In the genomic region with DNA sequence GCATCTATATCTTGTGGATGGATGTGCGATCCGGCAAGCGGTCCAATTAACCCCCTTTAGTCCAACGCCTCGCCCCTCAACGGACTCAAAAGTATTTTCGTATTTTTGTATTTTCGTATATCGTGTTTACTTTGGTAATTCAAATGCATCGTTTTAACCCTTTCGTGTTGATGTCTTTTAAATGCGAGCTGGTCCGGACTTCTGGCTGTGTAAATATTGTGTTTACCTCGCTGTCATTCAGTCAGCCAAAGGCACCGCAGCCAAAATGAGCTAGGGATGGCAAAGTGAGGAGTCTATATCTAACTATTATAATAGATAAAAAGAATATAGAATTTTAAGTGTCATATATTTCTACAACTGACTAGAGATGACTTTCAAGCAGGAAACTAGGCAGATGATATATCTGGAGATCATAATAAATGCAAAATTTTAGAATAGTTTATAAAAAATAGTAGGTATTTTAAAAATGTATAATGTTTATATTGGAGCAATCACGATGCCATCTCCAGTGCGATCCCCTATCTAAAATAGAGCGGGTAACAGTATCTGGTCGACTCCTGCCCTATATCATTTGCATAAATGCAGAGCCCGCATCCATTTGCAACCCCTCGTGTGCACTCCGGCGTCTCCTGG, we compare ENCODE assay signal across 1 fruit fly cellular context.
TF ChIP-seq lines count a peak whose summit lies in the region.

No protein-coding gene starts in this region.

TF ChIP-seq in whole organism, embryonic, 481 proteins besides CTCF, POLR2A, EP300 and RAD21 (continued from another document and continues in another):
- TF ChIP-seq CG17829 (tag; optimal IDR thresholded peaks at IDR 0.05; lab: Kevin White, UChicago) = peak; percentile 18
- no peak for TF ChIP-seq CG8359 (GFP tag; optimal IDR thresholded peaks at IDR 0.05; lab: Kevin White, UChicago; ENCODE audit: borderline replicate concordance)
- TF ChIP-seq D19A (tag; optimal IDR thresholded peaks at IDR 0.05; lab: Kevin White, UChicago) = no peak
- TF ChIP-seq ro (GFP tag; IDR thresholded peaks at IDR 0.05; lab: Robert Waterston, UW) = no peak
- no peak for TF ChIP-seq CG6683 (GFP tag; optimal IDR thresholded peaks at IDR 0.05; lab: Kevin White, UChicago)
- TF ChIP-seq CG6689 (GFP tag; IDR thresholded peaks at IDR 0.05; lab: Robert Waterston, UW) = no peak
- TF ChIP-seq her (GFP tag; optimal IDR thresholded peaks at IDR 0.05; lab: Kevin White, UChicago) = no peak
- TF ChIP-seq crc (GFP tag; optimal IDR thresholded peaks at IDR 0.05; lab: Kevin White, UChicago) = no peak
- TF ChIP-seq zen2 (GFP tag; IDR thresholded peaks at IDR 0.05; lab: Robert Waterston, UW; ENCODE audit: partially characterized antibody) = no peak
- no peak for TF ChIP-seq pb (GFP tag; optimal IDR thresholded peaks at IDR 0.05; lab: Kevin White, UChicago)
- no peak for TF ChIP-seq CG31365 (tag; optimal IDR thresholded peaks at IDR 0.05; lab: Kevin White, UChicago)
- peak; percentile 30 for TF ChIP-seq CG2678 (tag; optimal IDR thresholded peaks at IDR 0.05; lab: Kevin White, UChicago)
- TF ChIP-seq CG2712 (tag; optimal IDR thresholded peaks at IDR 0.05; lab: Kevin White, UChicago) = peak; percentile 28
- TF ChIP-seq C15 (GFP tag; IDR thresholded peaks at IDR 0.05; lab: Robert Waterston, UW) = no peak
- no peak for TF ChIP-seq caup (GFP tag; optimal IDR thresholded peaks at IDR 0.05; lab: Kevin White, UChicago; ENCODE audit: severe bottlenecking)
- peak; percentile 36 for TF ChIP-seq CG18262 (tag; optimal IDR thresholded peaks at IDR 0.05; lab: Kevin White, UChicago)
- TF ChIP-seq pnt (GFP tag; optimal IDR thresholded peaks at IDR 0.05; lab: Kevin White, UChicago) = no peak
- TF ChIP-seq CG13624 (GFP tag; optimal IDR thresholded peaks at IDR 0.05; lab: Kevin White, UChicago) = no peak
- no peak for TF ChIP-seq ato (GFP tag; IDR thresholded peaks at IDR 0.05; lab: Robert Waterston, UW; ENCODE audit: partially characterized antibody)
- TF ChIP-seq CG16863 (GFP tag; optimal IDR thresholded peaks at IDR 0.05; lab: Kevin White, UChicago) = no peak
- no peak for TF ChIP-seq CG42726 (GFP tag; IDR thresholded peaks at IDR 0.05; lab: Robert Waterston, UW; ENCODE audit: partially characterized antibody)
- TF ChIP-seq dimm (GFP tag; IDR thresholded peaks at IDR 0.05; lab: Robert Waterston, UW) = no peak
- TF ChIP-seq Nf-YB (GFP tag; optimal IDR thresholded peaks at IDR 0.05; lab: Kevin White, UChicago) = no peak
- TF ChIP-seq aop (GFP tag; IDR thresholded peaks at IDR 0.05; lab: Robert Waterston, UW) = no peak
- TF ChIP-seq Usf (GFP tag; optimal IDR thresholded peaks at IDR 0.05; lab: Kevin White, UChicago) = no peak
- TF ChIP-seq tup (GFP tag; optimal IDR thresholded peaks at IDR 0.05; lab: Kevin White, UChicago) = no peak
- no peak for TF ChIP-seq CG9876 (GFP tag; optimal IDR thresholded peaks at IDR 0.05; lab: Kevin White, UChicago)
- no peak for TF ChIP-seq Nf-YC (tag; optimal IDR thresholded peaks at IDR 0.05; lab: Kevin White, UChicago)
- no peak for TF ChIP-seq Blimp-1 (GFP tag; optimal IDR thresholded peaks at IDR 0.05; lab: Kevin White, UChicago)
- TF ChIP-seq CG17612 (GFP tag; IDR thresholded peaks at IDR 0.05; lab: Robert Waterston, UW) = no peak
- no peak for TF ChIP-seq CG17186 (GFP tag; optimal IDR thresholded peaks at IDR 0.05; lab: Kevin White, UChicago)
- TF ChIP-seq tap (tag; optimal IDR thresholded peaks at IDR 0.05; lab: Kevin White, UChicago) = no peak
- no peak for TF ChIP-seq CG9817 (tag; optimal IDR thresholded peaks at IDR 0.05; lab: Kevin White, UChicago)
- no peak for TF ChIP-seq CG15269 (tag; optimal IDR thresholded peaks at IDR 0.05; lab: Kevin White, UChicago)
- TF ChIP-seq pan (optimal IDR thresholded peaks at IDR 0.05; lab: Kevin White, UChicago) = no peak
- no peak for TF ChIP-seq pan (GFP tag; optimal IDR thresholded peaks at IDR 0.05 in 1 of 2, IDR thresholded peaks at IDR 0.05 in 1 of 2)
- TF ChIP-seq disco-r (GFP tag; optimal IDR thresholded peaks at IDR 0.05; lab: Kevin White, UChicago) = no peak
- no peak for TF ChIP-seq CG15479 (GFP tag; optimal IDR thresholded peaks at IDR 0.05; lab: Kevin White, UChicago)
- TF ChIP-seq fd64A (GFP tag; optimal IDR thresholded peaks at IDR 0.05; lab: Kevin White, UChicago) = no peak
- TF ChIP-seq prd (optimal IDR thresholded peaks at IDR 0.05; lab: Kevin White, UChicago) = no peak
- TF ChIP-seq prd (GFP tag; IDR thresholded peaks at IDR 0.05; lab: Robert Waterston, UW) = peak; percentile 45; the same call in 2 of the 3 replicates
- TF ChIP-seq dm (GFP tag; optimal IDR thresholded peaks at IDR 0.05; lab: Kevin White, UChicago) = no peak
- no peak for TF ChIP-seq ase (GFP tag; IDR thresholded peaks at IDR 0.05; lab: Robert Waterston, UW)
- TF ChIP-seq CG14441 (GFP tag; IDR thresholded peaks at IDR 0.05; lab: Robert Waterston, UW) = no peak
- no peak for TF ChIP-seq insv (GFP tag; optimal IDR thresholded peaks at IDR 0.05; lab: Kevin White, UChicago)
- TF ChIP-seq CG13123 (GFP tag; optimal IDR thresholded peaks at IDR 0.05; lab: Kevin White, UChicago) = no peak
- TF ChIP-seq Hr51 (GFP tag; optimal IDR thresholded peaks at IDR 0.05; lab: Kevin White, UChicago) = no peak
- TF ChIP-seq lilli (GFP tag; optimal IDR thresholded peaks at IDR 0.05; lab: Kevin White, UChicago) = no peak
- no peak for TF ChIP-seq CG9437 (GFP tag; optimal IDR thresholded peaks at IDR 0.05; lab: Kevin White, UChicago)
- TF ChIP-seq pzg (GFP tag; optimal IDR thresholded peaks at IDR 0.05; lab: Kevin White, UChicago) = no peak
- TF ChIP-seq Drgx (GFP tag; IDR thresholded peaks at IDR 0.05; lab: Robert Waterston, UW) = no peak
- TF ChIP-seq al (GFP tag; IDR thresholded peaks at IDR 0.05; lab: Robert Waterston, UW) = no peak
- TF ChIP-seq CG18764 (GFP tag; optimal IDR thresholded peaks at IDR 0.05; lab: Kevin White, UChicago) = no peak
- no peak for TF ChIP-seq CG1529 (GFP tag; optimal IDR thresholded peaks at IDR 0.05; lab: Kevin White, UChicago)
- no peak for TF ChIP-seq bowl (GFP tag; IDR thresholded peaks at IDR 0.05; lab: Robert Waterston, UW)
- TF ChIP-seq chm (GFP tag; IDR thresholded peaks at IDR 0.05; lab: Robert Waterston, UW) = 0 out of 2 replicates have a peak, but pooled peaks have one; percentile 31
- TF ChIP-seq PHDP (tag; optimal IDR thresholded peaks at IDR 0.05; lab: Kevin White, UChicago) = no peak
- no peak for TF ChIP-seq Ssrp (tag; optimal IDR thresholded peaks at IDR 0.05; lab: Kevin White, UChicago)
- no peak for TF ChIP-seq gsb-n (tag; optimal IDR thresholded peaks at IDR 0.05; lab: Kevin White, UChicago)
- no peak for TF ChIP-seq Fer2 (tag; optimal IDR thresholded peaks at IDR 0.05; lab: Kevin White, UChicago)
- no peak for TF ChIP-seq Bteb2 (GFP tag; optimal IDR thresholded peaks at IDR 0.05; lab: Kevin White, UChicago)
- no peak for TF ChIP-seq btn (GFP tag; optimal IDR thresholded peaks at IDR 0.05; lab: Kevin White, UChicago)
- TF ChIP-seq dpn (GFP tag; optimal IDR thresholded peaks at IDR 0.05; lab: Kevin White, UChicago) = no peak
- peak; percentile 69 for TF ChIP-seq Xrp1 (GFP tag; IDR thresholded peaks at IDR 0.05; lab: Robert Waterston, UW)
- no peak for TF ChIP-seq Mes4 (GFP tag; optimal IDR thresholded peaks at IDR 0.05; lab: Kevin White, UChicago)
- TF ChIP-seq lab (GFP tag; optimal IDR thresholded peaks at IDR 0.05; lab: Kevin White, UChicago) = no peak
- TF ChIP-seq CG11696 (GFP tag; IDR thresholded peaks at IDR 0.05; lab: Robert Waterston, UW) = no peak
- no peak for TF ChIP-seq da (GFP tag; optimal IDR thresholded peaks at IDR 0.05; lab: Kevin White, UChicago)
- no peak for TF ChIP-seq nerfin-1 (tag; optimal IDR thresholded peaks at IDR 0.05; lab: Kevin White, UChicago)
- TF ChIP-seq CG12391 (tag; optimal IDR thresholded peaks at IDR 0.05; lab: Kevin White, UChicago) = peak; percentile 8
- TF ChIP-seq sug (tag; optimal IDR thresholded peaks at IDR 0.05; lab: Kevin White, UChicago) = no peak
- TF ChIP-seq dmrt11E (tag; optimal IDR thresholded peaks at IDR 0.05; lab: Kevin White, UChicago) = peak; percentile 47
- no peak for TF ChIP-seq danr (GFP tag; IDR thresholded peaks at IDR 0.05; lab: Robert Waterston, UW)
- TF ChIP-seq zf30C (GFP tag; optimal IDR thresholded peaks at IDR 0.05; lab: Kevin White, UChicago) = no peak
- TF ChIP-seq CG4730 (GFP tag; IDR thresholded peaks at IDR 0.05; lab: Robert Waterston, UW) = no peak
- TF ChIP-seq CG4707 (GFP tag; optimal IDR thresholded peaks at IDR 0.05; lab: Kevin White, UChicago) = no peak
- TF ChIP-seq ttk (GFP tag; IDR thresholded peaks at IDR 0.05; lab: Robert Waterston, UW) = no peak
- TF ChIP-seq CG15601 (tag; optimal IDR thresholded peaks at IDR 0.05; lab: Kevin White, UChicago) = peak; percentile 14
- TF ChIP-seq CG5180 (GFP tag; optimal IDR thresholded peaks at IDR 0.05; lab: Kevin White, UChicago) = no peak
- TF ChIP-seq CG4617 (GFP tag; optimal IDR thresholded peaks at IDR 0.05; lab: Kevin White, UChicago; ENCODE audit: borderline replicate concordance) = no peak
- no peak for TF ChIP-seq CHES-1-like (GFP tag; optimal IDR thresholded peaks at IDR 0.05; lab: Kevin White, UChicago)
- TF ChIP-seq p53 (GFP tag; optimal IDR thresholded peaks at IDR 0.05; lab: Kevin White, UChicago) = no peak
- TF ChIP-seq cad (GFP tag; optimal IDR thresholded peaks at IDR 0.05; lab: Kevin White, UChicago) = no peak
- TF ChIP-seq ash1 (GFP tag; optimal IDR thresholded peaks at IDR 0.05; lab: Kevin White, UChicago) = no peak
- no peak for TF ChIP-seq CG9609 (GFP tag; optimal IDR thresholded peaks at IDR 0.05; lab: Kevin White, UChicago)
- no peak for TF ChIP-seq dati (GFP tag; IDR thresholded peaks at IDR 0.05; lab: Robert Waterston, UW)
- TF ChIP-seq CG12236 (GFP tag; optimal IDR thresholded peaks at IDR 0.05; lab: Kevin White, UChicago) = no peak
- TF ChIP-seq shn (GFP tag; optimal IDR thresholded peaks at IDR 0.05; lab: Kevin White, UChicago) = no peak
- TF ChIP-seq Sry-δ (GFP tag; optimal IDR thresholded peaks at IDR 0.05; lab: Kevin White, UChicago) = no peak
- TF ChIP-seq CG13894 (tag; optimal IDR thresholded peaks at IDR 0.05; lab: Kevin White, UChicago) = no peak
- no peak for TF ChIP-seq cas (GFP tag; IDR thresholded peaks at IDR 0.05; lab: Robert Waterston, UW)
- no peak for TF ChIP-seq tll (GFP tag; optimal IDR thresholded peaks at IDR 0.05; lab: Kevin White, UChicago)
- no peak for TF ChIP-seq run (tag; optimal IDR thresholded peaks at IDR 0.05; lab: Kevin White, UChicago)
- TF ChIP-seq CG2129 (GFP tag; IDR thresholded peaks at IDR 0.05; lab: Robert Waterston, UW; ENCODE audit: partially characterized antibody) = no peak
- TF ChIP-seq Med (GFP tag; lab: Kevin White, UChicago) = peak; percentile 64
- TF ChIP-seq otp (GFP tag; IDR thresholded peaks at IDR 0.05; lab: Robert Waterston, UW) = no peak
- TF ChIP-seq pho (GFP tag; optimal IDR thresholded peaks at IDR 0.05; lab: Kevin White, UChicago) = no peak
- no peak for TF ChIP-seq Vsx1 (GFP tag; optimal IDR thresholded peaks at IDR 0.05; lab: Kevin White, UChicago)
- no peak for TF ChIP-seq CG8089 (GFP tag; optimal IDR thresholded peaks at IDR 0.05; lab: Kevin White, UChicago)
- no peak for TF ChIP-seq pfk (GFP tag; optimal IDR thresholded peaks at IDR 0.05; lab: Kevin White, UChicago)
- no peak for TF ChIP-seq CG16779 (GFP tag; IDR thresholded peaks at IDR 0.05; lab: Robert Waterston, UW)
- TF ChIP-seq Doc2 (GFP tag; IDR thresholded peaks at IDR 0.05; lab: Robert Waterston, UW) = no peak
- TF ChIP-seq en (GFP tag; optimal IDR thresholded peaks at IDR 0.05; lab: Kevin White, UChicago) = no peak
- TF ChIP-seq CG33557 (GFP tag; optimal IDR thresholded peaks at IDR 0.05; lab: Kevin White, UChicago) = peak; percentile 51
- TF ChIP-seq zfh2 (GFP tag; optimal IDR thresholded peaks at IDR 0.05; lab: Kevin White, UChicago) = no peak
- TF ChIP-seq Myb (GFP tag; optimal IDR thresholded peaks at IDR 0.05; lab: Kevin White, UChicago) = no peak
- TF ChIP-seq oc (tag; optimal IDR thresholded peaks at IDR 0.05; lab: Kevin White, UChicago) = no peak
- TF ChIP-seq CG5245 (GFP tag; optimal IDR thresholded peaks at IDR 0.05; lab: Kevin White, UChicago) = no peak
- peak; percentile 42; the same call in 2 of the 4 replicates for TF ChIP-seq Dll (GFP tag; IDR thresholded peaks at IDR 0.05; lab: Robert Waterston, UW; ENCODE audit: partially characterized antibody)
- peak; percentile 36; the same call in 1 of the 2 replicates for TF ChIP-seq Scr (GFP tag; IDR thresholded peaks at IDR 0.05; lab: Robert Waterston, UW; ENCODE audit: partially characterized antibody)
- TF ChIP-seq fu2 (GFP tag; optimal IDR thresholded peaks at IDR 0.05; lab: Kevin White, UChicago) = no peak
- no peak for TF ChIP-seq CG13287 (GFP tag; IDR thresholded peaks at IDR 0.05; lab: Robert Waterston, UW; ENCODE audit: partially characterized antibody)
- TF ChIP-seq Optix (GFP tag; IDR thresholded peaks at IDR 0.05; lab: Robert Waterston, UW) = no peak
- peak; percentile 21 for TF ChIP-seq hth (optimal IDR thresholded peaks at IDR 0.05; lab: Kevin White, UChicago)
- peak; percentile 33; the same call in 1 of the 2 replicates for TF ChIP-seq vvl (GFP tag; IDR thresholded peaks at IDR 0.05; lab: Robert Waterston, UW)
- TF ChIP-seq CG14014 (GFP tag; IDR thresholded peaks at IDR 0.05; lab: Robert Waterston, UW) = no peak
- TF ChIP-seq CoRest (tag; optimal IDR thresholded peaks at IDR 0.05; lab: Kevin White, UChicago) = no peak
- no peak for TF ChIP-seq tin (GFP tag; optimal IDR thresholded peaks at IDR 0.05; lab: Kevin White, UChicago)
- TF ChIP-seq fru (optimal IDR thresholded peaks at IDR 0.05; lab: Kevin White, UChicago) = no peak
- no peak for TF ChIP-seq CG31388 (GFP tag; optimal IDR thresholded peaks at IDR 0.05; lab: Kevin White, UChicago)
- TF ChIP-seq CG10543 (GFP tag; optimal IDR thresholded peaks at IDR 0.05; lab: Kevin White, UChicago) = no peak
- no peak for TF ChIP-seq Sox100B (GFP tag; optimal IDR thresholded peaks at IDR 0.05; lab: Kevin White, UChicago)
- no peak for TF ChIP-seq B-H1 (GFP tag; IDR thresholded peaks at IDR 0.05; lab: Robert Waterston, UW)
- TF ChIP-seq B-H2 (GFP tag; optimal IDR thresholded peaks at IDR 0.05; lab: Kevin White, UChicago) = no peak
- TF ChIP-seq CG17328 (GFP tag; IDR thresholded peaks at IDR 0.05; lab: Robert Waterston, UW) = peak; percentile 36; the same call in 1 of the 2 replicates
- no peak for TF ChIP-seq pita (GFP tag; optimal IDR thresholded peaks at IDR 0.05; lab: Kevin White, UChicago)
- no peak for TF ChIP-seq Chrac-16 (GFP tag; optimal IDR thresholded peaks at IDR 0.05; lab: Kevin White, UChicago)
- TF ChIP-seq Meics (GFP tag; optimal IDR thresholded peaks at IDR 0.05; lab: Kevin White, UChicago) = no peak
- TF ChIP-seq esg (GFP tag; conservative IDR thresholded peaks at IDR 0.05; lab: Robert Waterston, UW) = no peak
